Fruit fly (Drosophila melanogaster): ENCODE data around the gene Gp93.
A peak's percentile ranks its signal among the peaks of the same experiment; 100 is the strongest.

Gp93 gene

dm6 chr3R:27988189-27988588 is 39.7 kb downstream of the Gp93 start, which contains the start of gene betaTub97EF (continued):
- peak; percentile 74 for TF ChIP-seq Med (GFP tag)
- peak; percentile 57 for TF ChIP-seq CG7987 (GFP tag; optimal IDR thresholded peaks at IDR 0.05)
- no peak for TF ChIP-seq CG12744 (GFP tag; optimal IDR thresholded peaks at IDR 0.05)
- TF ChIP-seq CG3995 (GFP tag; optimal IDR thresholded peaks at IDR 0.05) = peak; percentile 79
- 0 out of 3 replicates have a peak, but pooled peaks have one; percentile 8 for TF ChIP-seq CG2889 (GFP tag; IDR thresholded peaks at IDR 0.05)
- TF ChIP-seq CTCF (GFP tag; optimal IDR thresholded peaks at IDR 0.05) = no peak
- TF ChIP-seq otp (GFP tag; IDR thresholded peaks at IDR 0.05) = peak; percentile 15; the same call in 1 of the 3 replicates
- TF ChIP-seq sim (GFP tag; IDR thresholded peaks at IDR 0.05) = no peak
- TF ChIP-seq nmo (GFP tag; optimal IDR thresholded peaks at IDR 0.05) = no peak
- peak; percentile 39; the same call in 1 of the 2 replicates for TF ChIP-seq chm (GFP tag; IDR thresholded peaks at IDR 0.05)
- TF ChIP-seq CG15514 (GFP tag; optimal IDR thresholded peaks at IDR 0.05) = peak; percentile 30
- no peak for TF ChIP-seq shn (GFP tag; optimal IDR thresholded peaks at IDR 0.05)
- no peak for TF ChIP-seq Xrp1 (GFP tag; IDR thresholded peaks at IDR 0.05)
- TF ChIP-seq dimm (GFP tag; IDR thresholded peaks at IDR 0.05) = no peak
- TF ChIP-seq CG8924 (tag; optimal IDR thresholded peaks at IDR 0.05) = no peak
- TF ChIP-seq ci (GFP tag; IDR thresholded peaks at IDR 0.05) = peak; percentile 71
- TF ChIP-seq Asciz (GFP tag; optimal IDR thresholded peaks at IDR 0.05) = no peak
- TF ChIP-seq chinmo (GFP tag; IDR thresholded peaks at IDR 0.05; ENCODE audit: partially characterized antibody) = peak; percentile 68; the same call in 1 of the 4 replicates
- 0 out of 2 replicates have a peak, but pooled peaks have one; percentile 15 for TF ChIP-seq CG4730 (GFP tag; IDR thresholded peaks at IDR 0.05)
- TF ChIP-seq CG7745 (tag; optimal IDR thresholded peaks at IDR 0.05) = no peak
- no peak for TF ChIP-seq Opbp (GFP tag; IDR thresholded peaks at IDR 0.05; ENCODE audit: partially characterized antibody)
- peak; percentile 33; the same call in 1 of the 3 replicates for TF ChIP-seq CG6175 (GFP tag; IDR thresholded peaks at IDR 0.05)
- no peak for TF ChIP-seq HLH3B (GFP tag; IDR thresholded peaks at IDR 0.05)
- TF ChIP-seq CG12769 (tag; optimal IDR thresholded peaks at IDR 0.05) = peak; percentile 93
- TF ChIP-seq zfh2 (GFP tag; optimal IDR thresholded peaks at IDR 0.05) = no peak
- no peak for TF ChIP-seq CG8089 (GFP tag; optimal IDR thresholded peaks at IDR 0.05)
- TF ChIP-seq CG2120 (GFP tag; optimal IDR thresholded peaks at IDR 0.05) = no peak
- TF ChIP-seq ttk (GFP tag; IDR thresholded peaks at IDR 0.05) = 0 out of 2 replicates have a peak, but pooled peaks have one; percentile 21
- peak; percentile 1 for TF ChIP-seq slou (GFP tag; optimal IDR thresholded peaks at IDR 0.05)
- peak; percentile 54 for TF ChIP-seq sd (tag; optimal IDR thresholded peaks at IDR 0.05)
- no peak for TF ChIP-seq CG8290 (GFP tag; optimal IDR thresholded peaks at IDR 0.05)
- peak in 1 of 2 experiments; percentile 69 for TF ChIP-seq CG8290 (tag; optimal IDR thresholded peaks at IDR 0.05)
- TF ChIP-seq Meics (GFP tag; optimal IDR thresholded peaks at IDR 0.05) = no peak
- peak; percentile 59; the same call in 1 of the 3 replicates for TF ChIP-seq CG11456 (GFP tag; IDR thresholded peaks at IDR 0.05)
- TF ChIP-seq Dbx (GFP tag; IDR thresholded peaks at IDR 0.05) = peak; percentile 40; the same call in 1 of the 3 replicates
- no peak for TF ChIP-seq Pdp1 (GFP tag; optimal IDR thresholded peaks at IDR 0.05)
- no peak for TF ChIP-seq Hmr (GFP tag; optimal IDR thresholded peaks at IDR 0.05)
- TF ChIP-seq CG1603 (tag; optimal IDR thresholded peaks at IDR 0.05) = peak; percentile 6
- peak; percentile 30; the same call in 1 of the 2 replicates for TF ChIP-seq CG10366 (GFP tag; IDR thresholded peaks at IDR 0.05)
- TF ChIP-seq Atf6 (GFP tag; IDR thresholded peaks at IDR 0.05) = no peak
- peak; percentile 9 for TF ChIP-seq CG4707 (GFP tag; optimal IDR thresholded peaks at IDR 0.05)
- peak; percentile 20; the same call in 1 of the 4 replicates for TF ChIP-seq Gug (GFP tag; IDR thresholded peaks at IDR 0.05)
- TF ChIP-seq H2.0 (GFP tag; IDR thresholded peaks at IDR 0.05) = peak; percentile 5; the same call in 1 of the 2 replicates
- peak; percentile 10 for TF ChIP-seq B-H2 (GFP tag; optimal IDR thresholded peaks at IDR 0.05)
- no peak for TF ChIP-seq CG30431 (GFP tag; optimal IDR thresholded peaks at IDR 0.05)
- no peak for TF ChIP-seq gsb-n (tag; optimal IDR thresholded peaks at IDR 0.05)
- TF ChIP-seq ase (GFP tag; IDR thresholded peaks at IDR 0.05) = 0 out of 3 replicates have a peak, but pooled peaks have one; percentile 8
- TF ChIP-seq sens-2 (GFP tag; IDR thresholded peaks at IDR 0.05) = 0 out of 2 replicates have a peak, but pooled peaks have one; percentile 6
- peak; percentile 23 for TF ChIP-seq gro (GFP tag; optimal IDR thresholded peaks at IDR 0.05)
- peak; percentile 81 for TF ChIP-seq Jarid2 (GFP tag; optimal IDR thresholded peaks at IDR 0.05)
- 0 out of 2 replicates have a peak, but pooled peaks have one; percentile 9 for TF ChIP-seq seq (GFP tag; IDR thresholded peaks at IDR 0.05)
- no peak for TF ChIP-seq CG12071 (GFP tag; optimal IDR thresholded peaks at IDR 0.05)

All from whole organism, embryonic.